Fruit fly (Drosophila melanogaster) whole organism, adult: ENCODE results near the gene Cwc25.

Experiments used
- CG11617 ChIP-seq: fragments of 200-800 bp; sonication (Bioruptor generic); optimal IDR thresholded peaks from 2 replicates; lab custom pipeline; 2017; ENCODE audit warnings: mild to moderate bottlenecking, missing biosample characterization, missing genetic modification reagents, missing genetic modification characterization
- CG12768 ChIP-seq: fragments of 200-800 bp; sonication (Bioruptor generic); optimal IDR thresholded peaks from 2 replicates; lab custom pipeline; 2017; ENCODE audit warnings: missing biosample characterization, missing genetic modification characterization, mild to moderate bottlenecking, moderate library complexity, missing genetic modification reagents
- CG14711 ChIP-seq: fragments of 200-800 bp; sonication (Bioruptor generic); optimal IDR thresholded peaks from 2 replicates; lab custom pipeline; 2018; ENCODE audit warnings: missing biosample characterization, mild to moderate bottlenecking, missing genetic modification characterization, moderate library complexity
- CG1620 ChIP-seq: fragments of 200-800 bp; sonication (Bioruptor generic); optimal IDR thresholded peaks from 2 replicates; lab custom pipeline; 2016; ENCODE audit warnings: missing biosample characterization, missing genetic modification characterization
- CG33017 ChIP-seq: fragments of 200-800 bp; sonication (Bioruptor generic); optimal IDR thresholded peaks from 2 replicates; lab custom pipeline; 2018; ENCODE audit warnings: missing biosample characterization, mild to moderate bottlenecking, missing genetic modification characterization, moderate library complexity
- CG5204 ChIP-seq: fragments of 200-800 bp; sonication (Bioruptor generic); optimal IDR thresholded peaks from 2 replicates; lab custom pipeline; 2016; ENCODE audit warnings: missing biosample characterization, missing genetic modification characterization
- CG7101 ChIP-seq: fragments of 200-800 bp; sonication (Bioruptor generic); optimal IDR thresholded peaks from 2 replicates; lab custom pipeline; 2018; ENCODE audit warnings: missing biosample characterization, mild to moderate bottlenecking, missing genetic modification characterization, moderate library complexity
- Clk ChIP-seq: fragments of 200-800 bp; sonication (Bioruptor generic); optimal IDR thresholded peaks from 2 replicates; lab custom pipeline; 2017; ENCODE audit warnings: missing biosample characterization, missing genetic modification characterization
- Crg-1 ChIP-seq: fragments of 200-800 bp; sonication (Bioruptor generic); optimal IDR thresholded peaks from 2 replicates; lab custom pipeline; 2016; ENCODE audit warnings: missing biosample characterization, missing genetic modification characterization
- bab1 ChIP-seq: fragments of 200-800 bp; sonication (Bioruptor generic); optimal IDR thresholded peaks from 3 replicates; lab custom pipeline; 2019; ENCODE audit warnings: missing biosample characterization, mild to moderate bottlenecking, missing genetic modification characterization, moderate library complexity
- cnc ChIP-seq, 2 experiments: fragments of >200 bp; optimal IDR thresholded peaks; 2 replicates each; lab custom pipeline; 2017
- kay ChIP-seq: fragments of 200-800 bp; sonication (Bioruptor generic); peaks from one replicate; lab custom pipeline; 2016; ENCODE audit warnings: missing biosample characterization, missing genetic modification characterization, borderline replicate concordance
- pad ChIP-seq: fragments of 200-800 bp; sonication (Bioruptor generic); optimal IDR thresholded peaks from 3 replicates; lab custom pipeline; 2017; ENCODE audit warnings: missing biosample characterization, missing genetic modification characterization, mild to moderate bottlenecking, moderate library complexity, missing genetic modification reagents
- toe ChIP-seq: fragments of 200-800 bp; sonication (Bioruptor generic); optimal IDR thresholded peaks from 2 replicates; lab custom pipeline; 2016; ENCODE audit warnings: missing biosample characterization, missing genetic modification characterization

dm6 chr2L:2728577-2728976 is 16.3 kb upstream of the Cwc25 start:
- TF ChIP-seq cnc (optimal IDR thresholded peaks at IDR 0.05; lab: Kevin White, UChicago) (no peak), CG12768 (no peak), kay (GFP tag; lab: Kevin White, UChicago) (peak; percentile 66), CG7101 (tag; lab: Kevin White, UChicago) (no peak), CG1620 (GFP tag; lab: Kevin White, UChicago) (no peak), Crg-1 (no peak), toe (GFP tag; lab: Kevin White, UChicago) (no peak), Clk (GFP tag; lab: Kevin White, UChicago) (no peak), CG33017 (no peak), CG5204 (GFP tag; lab: Kevin White, UChicago) (no peak), bab1 (GFP tag; lab: Kevin White, UChicago) (no peak), CG11617 (GFP tag; lab: Kevin White, UChicago) (no peak), pad (GFP tag; lab: Kevin White, UChicago) (no peak), CG14711 (peak; percentile 7)
